Worm (Caenorhabditis elegans) whole organism, early embryonic: ENCODE measurements around the gene snr-5.

Source experiments
- aly-1 ChIP-seq: sonication (generic microtip); optimal IDR thresholded peaks from 2 replicates; lab custom pipeline; 2016; ENCODE audit warnings: missing genetic modification characterization, missing compliant biosample characterization
- ama-1 ChIP-seq: fragments of 150-350 bp; optimal IDR thresholded peaks from 2 replicates; lab custom pipeline; 2014
- ceh-13 ChIP-seq: fragments of 200-800 bp; sonication (Bioruptor generic); optimal IDR thresholded peaks from 2 replicates; lab custom pipeline; 2018; ENCODE audit warnings: mild to moderate bottlenecking, missing genetic modification characterization, missing compliant biosample characterization
- flt-1 ChIP-seq: fragments of 200-800 bp; sonication (Bioruptor generic); IDR thresholded peaks from 2 replicates; pipeline ENCODE4 v1.3.6; 2022; ENCODE audit warnings: missing genetic modification characterization, missing compliant biosample characterization
- hmbx-1 ChIP-seq: sonication (generic microtip); optimal IDR thresholded peaks from 2 replicates; lab custom pipeline; 2016; ENCODE audit warnings: mild to moderate bottlenecking, missing genetic modification characterization, missing compliant biosample characterization
- hmg-4 ChIP-seq: fragments of 200-800 bp; sonication (Bioruptor generic); optimal IDR thresholded peaks from 2 replicates; lab custom pipeline; 2018; ENCODE audit warnings: mild to moderate bottlenecking, missing genetic modification characterization, missing compliant biosample characterization
- pes-1 ChIP-seq: fragments of 200-800 bp; sonication (Bioruptor generic); IDR thresholded peaks from 2 replicates; pipeline ENCODE4 v1.3.6; 2022; ENCODE audit warnings: missing genetic modification reagents, missing genetic modification characterization, missing compliant biosample characterization
- scrt-1 ChIP-seq: fragments of 200-800 bp; sonication (Bioruptor generic); IDR thresholded peaks from 2 replicates; pipeline ENCODE4 v1.3.6; 2022; ENCODE audit warnings: missing genetic modification characterization, missing compliant biosample characterization
- sea-1 ChIP-seq: fragments of 200-800 bp; sonication (Bioruptor generic); conservative IDR thresholded peaks from 2 replicates; pipeline ENCODE4 v1.3.6; 2022; ENCODE audit warnings: missing genetic modification characterization, missing compliant biosample characterization
- tbx-11 ChIP-seq: fragments of 200-800 bp; sonication (Bioruptor generic); IDR thresholded peaks from 2 replicates; pipeline ENCODE4 v1.3.6; 2022; ENCODE audit warnings: missing genetic modification characterization, missing compliant biosample characterization
- tbx-37 ChIP-seq: fragments of 200-800 bp; sonication (Bioruptor generic); conservative IDR thresholded peaks from 2 replicates; pipeline ENCODE4 v1.3.6; 2022; ENCODE audit warnings: missing genetic modification reagents, missing genetic modification characterization, missing compliant biosample characterization
- tra-4 ChIP-seq: sonication (generic microtip); optimal IDR thresholded peaks from 2 replicates; lab custom pipeline; 2017; ENCODE audit warnings: missing genetic modification characterization, missing compliant biosample characterization

Gene snr-5

DNA sequence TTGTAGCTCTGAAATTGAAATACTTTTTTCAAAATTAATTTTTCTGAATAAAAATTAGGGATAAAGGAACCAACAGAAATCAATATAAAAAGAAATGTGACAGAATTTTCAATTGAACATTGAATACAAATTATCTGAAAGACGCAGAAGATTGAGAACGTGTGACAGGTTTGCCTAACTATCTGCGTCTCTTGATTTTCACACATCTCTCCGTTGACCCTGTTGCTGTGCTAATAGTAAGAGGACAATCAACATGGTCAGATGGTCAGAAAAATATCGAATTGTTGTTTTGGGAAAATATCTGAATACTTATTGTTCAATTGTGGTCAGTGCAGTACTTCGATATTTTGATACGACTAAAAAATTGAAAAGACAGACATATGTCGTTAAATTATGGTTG lies 49.8 kb downstream of the snr-5 start, which contains the start of gene ZK688.7:
Gene ZK688.7, minus strand, starts transcription at position 14 of the 400 bp plus-strand sequence.
- TF ChIP-seq tbx-37: no peak
- TF ChIP-seq tbx-11: no peak
- no peak for TF ChIP-seq aly-1 (tag; lab: Kevin White, UChicago)
- no peak for TF ChIP-seq hmbx-1
- TF ChIP-seq pes-1 (GFP tag; lab: Robert Waterston, UW): no peak
- no peak for TF ChIP-seq ceh-13 (GFP tag; lab: Kevin White, UChicago)
- TF ChIP-seq scrt-1 (GFP tag; lab: Robert Waterston, UW): no peak
- TF ChIP-seq ama-1: no peak
- TF ChIP-seq sea-1 (GFP tag; lab: Robert Waterston, UW): no peak
- no peak for TF ChIP-seq hmg-4 (GFP tag; lab: Kevin White, UChicago)
- TF ChIP-seq flt-1 (GFP tag; lab: Robert Waterston, UW): no peak
- TF ChIP-seq tra-4 (tag; lab: Kevin White, UChicago): no peak
